Worm (Caenorhabditis elegans) whole organism, mixed stage, embryonic: ENCODE results near the gene ZK742.4.

ENCODE experiments used
- ces-1 ChIP-seq: fragments of 150-350 bp; optimal IDR thresholded peaks from 2 replicates; lab custom pipeline; 2014; ENCODE audit warnings: missing biosample characterization, missing genetic modification reagents, missing genetic modification characterization
- drap-1 ChIP-seq: fragments of 200-800 bp; sonication (Bioruptor generic); optimal IDR thresholded peaks from 3 replicates; lab custom pipeline; 2018; ENCODE audit warnings: mild to moderate bottlenecking, missing genetic modification characterization, missing compliant biosample characterization
- elt-3 ChIP-seq: fragments of 150-350 bp; optimal IDR thresholded peaks from 2 replicates; lab custom pipeline; 2014; ENCODE audit warnings: missing biosample characterization, missing genetic modification characterization

DNA sequence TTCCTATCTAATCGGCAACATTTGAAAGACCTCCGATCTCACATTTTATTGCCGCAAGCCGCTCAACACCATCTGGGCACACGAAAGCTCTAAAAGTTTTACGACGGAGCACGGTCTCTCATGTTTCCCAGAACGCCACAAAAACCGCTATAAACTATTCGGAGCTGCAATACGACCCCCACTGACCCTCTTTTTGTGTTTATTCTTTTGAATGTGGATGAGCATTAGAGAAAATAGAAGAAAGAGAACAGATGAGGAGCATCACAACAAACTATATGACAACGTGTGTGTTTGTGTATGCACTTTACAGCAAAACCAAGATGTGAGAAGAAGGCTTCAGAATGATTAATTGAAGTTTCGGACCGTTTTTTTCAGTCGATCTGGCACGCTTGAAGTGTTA lies 12.5 kb upstream of the ZK742.4 start:
- no peak for TF ChIP-seq ces-1 (GFP tag; lab: Kevin White, UChicago)
- TF ChIP-seq elt-3 (tag; lab: Kevin White, UChicago), result no peak
- TF ChIP-seq drap-1 (GFP tag; lab: Kevin White, UChicago), result no peak
